Fruit fly (Drosophila melanogaster) whole organism, embryonic: Measurements from ENCODE around the gene CG17111.

Experiments used
- Adf1 ChIP-seq: fragments of 200-800 bp; sonication (Bioruptor generic); IDR thresholded peaks from 2 replicates; pipeline ENCODE4 v1.3.6; 2022; ENCODE audit warnings: missing biosample characterization, missing genetic modification characterization
- Aef1 ChIP-seq: fragments of 200-800 bp; sonication (Bioruptor generic); IDR thresholded peaks from 3 replicates; pipeline ENCODE4 v1.3.6; 2022; ENCODE audit warnings: missing biosample characterization, missing genetic modification characterization
- CG10321 ChIP-seq: fragments of 200-800 bp; sonication (Bioruptor generic); IDR thresholded peaks from 2 replicates; pipeline ENCODE4 v1.3.6; 2022; ENCODE audit warnings: missing biosample characterization, missing genetic modification characterization
- CG11093 ChIP-seq: fragments of 200-800 bp; sonication (Bioruptor generic); IDR thresholded peaks from 3 replicates; pipeline ENCODE4 v1.3.6; 2022; ENCODE audit warnings: missing biosample characterization, missing genetic modification characterization
- CG12219 ChIP-seq: fragments of 200-800 bp; sonication (Bioruptor generic); optimal IDR thresholded peaks from 3 replicates; lab custom pipeline; 2018; ENCODE audit warnings: missing biosample characterization, mild to moderate bottlenecking, missing genetic modification characterization
- CG12942 ChIP-seq: fragments of 200-800 bp; sonication (Bioruptor generic); optimal IDR thresholded peaks from 3 replicates; lab custom pipeline; 2016; ENCODE audit warnings: missing biosample characterization, missing genetic modification characterization
- CG13424 ChIP-seq: fragments of 200-800 bp; sonication (Bioruptor generic); optimal IDR thresholded peaks from 2 replicates; lab custom pipeline; 2019; ENCODE audit warnings: missing biosample characterization, mild to moderate bottlenecking, missing genetic modification characterization, moderate library complexity
- CG1529 ChIP-seq: fragments of 200-800 bp; sonication (Bioruptor generic); optimal IDR thresholded peaks from 3 replicates; lab custom pipeline; 2018; ENCODE audit warnings: missing biosample characterization, missing genetic modification characterization
- CG15479 ChIP-seq: fragments of 200-800 bp; sonication (Bioruptor generic); optimal IDR thresholded peaks from 3 replicates; lab custom pipeline; 2019; ENCODE audit warnings: missing biosample characterization, mild to moderate bottlenecking, missing genetic modification characterization, moderate library complexity
- CG18599 ChIP-seq: fragments of 200-800 bp; sonication (Bioruptor generic); optimal IDR thresholded peaks from 3 replicates; lab custom pipeline; 2017; ENCODE audit warnings: missing biosample characterization, missing genetic modification characterization, mild to moderate bottlenecking, moderate library complexity, missing genetic modification reagents
- CG31388 ChIP-seq: fragments of 200-800 bp; sonication (Bioruptor generic); optimal IDR thresholded peaks from 2 replicates; lab custom pipeline; 2016; ENCODE audit warnings: missing biosample characterization, missing genetic modification characterization
- CG3407 ChIP-seq: fragments of 200-800 bp; sonication (Bioruptor generic); optimal IDR thresholded peaks from 2 replicates; lab custom pipeline; 2018; ENCODE audit warnings: missing biosample characterization, mild to moderate bottlenecking, missing genetic modification characterization
- CG34422 ChIP-seq: fragments of 200-800 bp; sonication (Bioruptor generic); IDR thresholded peaks from 3 replicates; pipeline ENCODE4 v1.3.6; 2022; ENCODE audit warnings: missing biosample characterization, missing genetic modification characterization
- CG3838 ChIP-seq: fragments of 200-800 bp; sonication (Bioruptor generic); optimal IDR thresholded peaks from 3 replicates; lab custom pipeline; 2016; ENCODE audit warnings: missing biosample characterization, missing genetic modification characterization
- CG4730 ChIP-seq: fragments of 200-800 bp; sonication (Bioruptor generic); IDR thresholded peaks from 2 replicates; pipeline ENCODE4 v1.3.6; 2022; ENCODE audit warnings: missing biosample characterization, missing genetic modification characterization
- CG6272 ChIP-seq: fragments of 200-800 bp; sonication (Bioruptor generic); IDR thresholded peaks from 2 replicates; pipeline ENCODE4 v1.3.6; 2022; ENCODE audit warnings: missing biosample characterization, missing genetic modification characterization
- CG6813 ChIP-seq: fragments of 200-800 bp; sonication (Bioruptor generic); optimal IDR thresholded peaks from 2 replicates; lab custom pipeline; 2017; ENCODE audit warnings: missing biosample characterization, missing genetic modification characterization, mild to moderate bottlenecking, moderate library complexity, missing genetic modification reagents
- CG6854 ChIP-seq: fragments of 200-800 bp; sonication (Bioruptor generic); optimal IDR thresholded peaks from 3 replicates; lab custom pipeline; 2017; ENCODE audit warnings: missing biosample characterization, mild to moderate bottlenecking, missing genetic modification characterization
- CG8089 ChIP-seq: fragments of 200-800 bp; sonication (Bioruptor generic); optimal IDR thresholded peaks from 3 replicates; lab custom pipeline; 2016; ENCODE audit warnings: missing biosample characterization, missing genetic modification characterization
- CG9437 ChIP-seq: fragments of 200-800 bp; sonication (Bioruptor generic); optimal IDR thresholded peaks from 2 replicates; lab custom pipeline; 2018; ENCODE audit warnings: missing biosample characterization, mild to moderate bottlenecking, missing genetic modification characterization
- CG9817 ChIP-seq: fragments of 200-800 bp; sonication (Bioruptor generic); optimal IDR thresholded peaks from 2 replicates; lab custom pipeline; 2018; ENCODE audit warnings: missing biosample characterization, mild to moderate bottlenecking, missing genetic modification characterization, moderate library complexity
- CG9876 ChIP-seq: fragments of 200-800 bp; sonication (Bioruptor generic); optimal IDR thresholded peaks from 2 replicates; lab custom pipeline; 2016; ENCODE audit warnings: missing biosample characterization, missing genetic modification characterization
- CHES-1-like ChIP-seq: fragments of 200-800 bp; sonication (Bioruptor generic); optimal IDR thresholded peaks from 2 replicates; lab custom pipeline; 2016; ENCODE audit warnings: missing biosample characterization, missing genetic modification characterization
- D19B ChIP-seq: fragments of 200-800 bp; sonication (Bioruptor generic); optimal IDR thresholded peaks from 2 replicates; lab custom pipeline; 2017; ENCODE audit warnings: missing biosample characterization, mild to moderate bottlenecking, missing genetic modification characterization
- Dbx ChIP-seq: fragments of 200-800 bp; sonication (Bioruptor generic); IDR thresholded peaks from 3 replicates; pipeline ENCODE4 v1.3.6; 2022; ENCODE audit warnings: missing biosample characterization, missing genetic modification characterization
- Deaf1 ChIP-seq: fragments of 200-800 bp; optimal IDR thresholded peaks from 3 replicates; lab custom pipeline; 2019; ENCODE audit warnings: missing biosample characterization, mild to moderate bottlenecking, missing genetic modification characterization, moderate library complexity
- Doc3 ChIP-seq: fragments of 200-800 bp; sonication (Bioruptor generic); IDR thresholded peaks from 3 replicates; pipeline ENCODE4 v1.3.6; 2022; ENCODE audit warnings: missing biosample characterization, missing genetic modification characterization; ENCODE audit not compliant: partially characterized antibody
- Dref ChIP-seq: fragments of 200-800 bp; sonication (Bioruptor generic); IDR thresholded peaks from 2 replicates; pipeline ENCODE4 v1.3.6; 2022; ENCODE audit warnings: missing biosample characterization, missing genetic modification characterization
- E2f2 ChIP-seq: fragments of 200-800 bp; sonication (Bioruptor generic); IDR thresholded peaks from 2 replicates; pipeline ENCODE4 v1.3.6; 2022; ENCODE audit warnings: missing biosample characterization, missing genetic modification characterization
- Gsc ChIP-seq: fragments of 200-800 bp; sonication (Bioruptor generic); IDR thresholded peaks from 2 replicates; pipeline ENCODE4 v1.3.6; 2022; ENCODE audit warnings: missing biosample characterization, missing genetic modification characterization
- Gug ChIP-seq: fragments of 200-800 bp; sonication (Bioruptor generic); IDR thresholded peaks from 4 replicates; pipeline ENCODE4 v1.3.6; 2022; ENCODE audit warnings: missing biosample characterization, missing genetic modification characterization
- HLH54F ChIP-seq: fragments of 200-800 bp; sonication (Bioruptor generic); optimal IDR thresholded peaks from 3 replicates; lab custom pipeline; 2016; ENCODE audit warnings: missing biosample characterization, missing genetic modification characterization
- HLHmδ ChIP-seq: fragments of 200-800 bp; sonication (Bioruptor generic); optimal IDR thresholded peaks from 2 replicates; lab custom pipeline; 2018; ENCODE audit warnings: missing biosample characterization, mild to moderate bottlenecking, missing genetic modification characterization, moderate library complexity
- Hr39 ChIP-seq: fragments of >200 bp; optimal IDR thresholded peaks from 2 replicates; lab custom pipeline; 2017
- MBD-R2 ChIP-seq: fragments of 200-800 bp; sonication (Bioruptor generic); IDR thresholded peaks from 2 replicates; pipeline ENCODE4 v1.3.6; 2022; ENCODE audit warnings: missing biosample characterization, missing genetic modification characterization
- Nf-YA ChIP-seq: fragments of 200-800 bp; sonication (Bioruptor generic); IDR thresholded peaks from 2 replicates; pipeline ENCODE4 v1.3.6; 2022; ENCODE audit warnings: missing biosample characterization, missing genetic modification characterization
- Ptx1 ChIP-seq: fragments of 200-800 bp; sonication (Bioruptor generic); IDR thresholded peaks from 2 replicates; pipeline ENCODE4 v1.3.6; 2022; ENCODE audit warnings: missing biosample characterization, missing genetic modification characterization
- Ssrp ChIP-seq: fragments of 200-800 bp; sonication (Bioruptor generic); optimal IDR thresholded peaks from 2 replicates; lab custom pipeline; 2018; ENCODE audit warnings: missing biosample characterization, mild to moderate bottlenecking, missing genetic modification characterization, moderate library complexity
- ato ChIP-seq: fragments of 200-800 bp; sonication (Bioruptor generic); IDR thresholded peaks from 2 replicates; pipeline ENCODE4 v1.3.6; 2022; ENCODE audit warnings: missing biosample characterization, missing genetic modification characterization; ENCODE audit not compliant: partially characterized antibody
- cas ChIP-seq: fragments of 200-800 bp; sonication (Bioruptor generic); IDR thresholded peaks from 2 replicates; pipeline ENCODE4 v1.3.6; 2022; ENCODE audit warnings: missing biosample characterization, missing genetic modification characterization
- dati ChIP-seq: fragments of 200-800 bp; sonication (Bioruptor generic); IDR thresholded peaks from 2 replicates; pipeline ENCODE4 v1.3.6; 2022; ENCODE audit warnings: missing biosample characterization, missing genetic modification characterization
- dm ChIP-seq: fragments of 200-800 bp; sonication (Bioruptor generic); optimal IDR thresholded peaks from 3 replicates; lab custom pipeline; 2016; ENCODE audit warnings: missing biosample characterization, missing genetic modification characterization
- fd102C ChIP-seq: fragments of 200-800 bp; sonication (Bioruptor generic); optimal IDR thresholded peaks from 2 replicates; lab custom pipeline; 2018; ENCODE audit warnings: missing biosample characterization, mild to moderate bottlenecking, missing genetic modification characterization, moderate library complexity
- gcm2 ChIP-seq: fragments of 200-800 bp; sonication (Bioruptor generic); optimal IDR thresholded peaks from 2 replicates; lab custom pipeline; 2016; ENCODE audit warnings: missing biosample characterization, missing genetic modification characterization
- jigr1 ChIP-seq: fragments of 200-800 bp; sonication (Bioruptor generic); IDR thresholded peaks from 3 replicates; pipeline ENCODE4 v1.3.6; 2022; ENCODE audit warnings: missing biosample characterization, missing genetic modification characterization
- lmd ChIP-seq: fragments of 200-800 bp; sonication (Bioruptor generic); IDR thresholded peaks from 2 replicates; pipeline ENCODE4 v1.3.6; 2022; ENCODE audit warnings: missing biosample characterization, missing genetic modification characterization
- mld ChIP-seq: fragments of 200-800 bp; sonication (Bioruptor generic); IDR thresholded peaks from 3 replicates; pipeline ENCODE4 v1.3.6; 2022; ENCODE audit warnings: missing biosample characterization, missing genetic modification characterization; ENCODE audit not compliant: partially characterized antibody
- org-1 ChIP-seq: fragments of 200-800 bp; sonication (Bioruptor generic); optimal IDR thresholded peaks from 2 replicates; lab custom pipeline; 2017; ENCODE audit warnings: missing biosample characterization, missing genetic modification characterization
- sob ChIP-seq: fragments of 200-800 bp; sonication (Bioruptor generic); IDR thresholded peaks from 2 replicates; pipeline ENCODE4 v1.3.6; 2022; ENCODE audit warnings: missing biosample characterization, missing genetic modification characterization
- trem ChIP-seq: fragments of 200-800 bp; optimal IDR thresholded peaks from 3 replicates; lab custom pipeline; 2019; ENCODE audit warnings: missing biosample characterization, mild to moderate bottlenecking, missing genetic modification characterization, moderate library complexity
- trh ChIP-seq: fragments of 200-800 bp; sonication (Bioruptor generic); optimal IDR thresholded peaks from 2 replicates; lab custom pipeline; 2016; ENCODE audit warnings: missing biosample characterization, missing genetic modification characterization
- zen2 ChIP-seq: fragments of 200-800 bp; sonication (Bioruptor generic); IDR thresholded peaks from 3 replicates; pipeline ENCODE4 v1.3.6; 2022; ENCODE audit warnings: missing biosample characterization, missing genetic modification characterization; ENCODE audit not compliant: partially characterized antibody

CG17111 gene

dm6 chr3R:23028506-23028905, 38.6 kb downstream of the CG17111 start (continued):
- TF ChIP-seq CG11093 (GFP tag; lab: Robert Waterston, UW) (no peak), CG9817 (tag; lab: Kevin White, UChicago) (peak; percentile 70), Adf1 (peak; percentile 50; the same call in 1 of the 2 replicates), Nf-YA (GFP tag; lab: Robert Waterston, UW) (no peak), ato (GFP tag; lab: Robert Waterston, UW) (no peak), CG6813 (no peak), jigr1 (GFP tag; lab: Robert Waterston, UW) (no peak), MBD-R2 (GFP tag; lab: Robert Waterston, UW) (peak; percentile 33; the same call in 1 of the 2 replicates), CG31388 (GFP tag; lab: Kevin White, UChicago) (no peak), CG6854 (no peak), CG1529 (GFP tag; lab: Kevin White, UChicago) (no peak), zen2 (GFP tag; lab: Robert Waterston, UW) (no peak), HLHmδ (GFP tag; lab: Kevin White, UChicago) (no peak), CG12219 (GFP tag; lab: Kevin White, UChicago) (peak; percentile 7), org-1 (GFP tag; lab: Kevin White, UChicago) (no peak), CG12942 (no peak), CG9876 (GFP tag; lab: Kevin White, UChicago) (no peak), Hr39 (lab: Kevin White, UChicago) (no peak), Aef1 (peak; percentile 65), fd102C (no peak), trem (tag; lab: Kevin White, UChicago) (no peak), Doc3 (GFP tag; lab: Robert Waterston, UW) (no peak), CG34422 (GFP tag; lab: Robert Waterston, UW) (peak; percentile 71), mld (no peak), CG8089 (peak; percentile 1), Gug (GFP tag; lab: Robert Waterston, UW) (peak; percentile 66; the same call in 1 of the 4 replicates), dm (no peak), D19B (peak; percentile 40), E2f2 (no peak), lmd (peak; percentile 94), Dref (no peak), Gsc (no peak), CG18599 (GFP tag; lab: Kevin White, UChicago) (peak; percentile 43), CG4730 (peak; percentile 44; the same call in 1 of the 2 replicates), Ssrp (tag; lab: Kevin White, UChicago) (no peak), sob (peak; percentile 76; the same call in 1 of the 2 replicates), CG3838 (GFP tag; lab: Kevin White, UChicago) (no peak), CG3407 (GFP tag; lab: Kevin White, UChicago) (no peak), gcm2 (GFP tag; lab: Kevin White, UChicago) (no peak), cas (GFP tag; lab: Robert Waterston, UW) (peak; percentile 58; the same call in 1 of the 2 replicates), Deaf1 (peak; percentile 5), trh (no peak), CG13424 (peak; percentile 30), HLH54F (GFP tag; lab: Kevin White, UChicago) (peak; percentile 56), dati (no peak), CHES-1-like (peak; percentile 48), CG15479 (GFP tag; lab: Kevin White, UChicago) (no peak), Ptx1 (GFP tag; lab: Robert Waterston, UW) (peak; percentile 76), CG6272 (GFP tag; lab: Robert Waterston, UW) (peak; percentile 12; the same call in 1 of the 2 replicates), CG9437 (no peak), CG10321 (GFP tag; lab: Robert Waterston, UW) (no peak), Dbx (no peak; the same call in 1 of the 3 replicates)
